Worm (Caenorhabditis elegans): Measurements from ENCODE around the gene clc-20.

The clc-20 gene

DNA sequence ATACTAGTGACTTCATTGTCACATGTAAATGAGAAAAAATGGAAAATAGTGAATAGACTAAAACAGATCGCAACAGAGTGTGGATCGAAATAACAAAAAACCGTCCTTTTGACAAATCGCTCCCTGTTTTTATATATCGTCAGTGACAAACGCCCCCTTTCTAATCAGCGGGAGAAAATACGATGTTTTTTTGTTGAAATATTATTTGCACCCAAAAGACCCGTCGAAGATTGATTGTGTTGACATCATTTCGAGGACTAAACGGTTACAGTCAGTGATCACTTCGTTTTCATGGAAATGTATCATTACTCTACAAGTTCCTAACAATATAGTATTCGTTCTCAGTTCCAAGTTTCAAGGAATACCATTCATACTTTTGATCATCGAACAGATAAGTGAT is 32.9 kb upstream of the clc-20 start, which contains the start of gene dos-3:
TSS of gene dos-3 (minus strand) at position 101 of the 400 bp plus-strand sequence.
- TF ChIP-seq blmp-1 (tag; optimal IDR thresholded peaks at IDR 0.05) (no peak), ztf-11 (tag; optimal IDR thresholded peaks at IDR 0.05) (no peak), lsy-2 (tag; optimal IDR thresholded peaks at IDR 0.05) (no peak), egl-27 (tag; optimal IDR thresholded peaks at IDR 0.05) (no peak), sup-37 (GFP tag; optimal IDR thresholded peaks at IDR 0.05) (no peak), xbp-1 (tag; optimal IDR thresholded peaks at IDR 0.05) (no peak), ceh-82 (tag; optimal IDR thresholded peaks at IDR 0.05) (no peak), dpl-1 (GFP tag; optimal IDR thresholded peaks at IDR 0.05) (no peak), ceh-8 (GFP tag; optimal IDR thresholded peaks at IDR 0.05) (no peak), ama-1 (optimal IDR thresholded peaks at IDR 0.05) (no peak), snu-23 (GFP tag; optimal IDR thresholded peaks at IDR 0.05) (no peak), ceh-63 (GFP tag; optimal IDR thresholded peaks at IDR 0.05) (no peak), nhr-19 (GFP tag; conservative IDR thresholded peaks at IDR 0.05) (no peak), skn-1 (tag; optimal IDR thresholded peaks at IDR 0.05) (no peak), hlh-4 (tag; optimal IDR thresholded peaks at IDR 0.05) (no peak), sox-4 (tag; optimal IDR thresholded peaks at IDR 0.05) (no peak), nhr-90 (tag; optimal IDR thresholded peaks at IDR 0.05; ENCODE audit: poor library complexity) (no peak), fkh-4 (tag; optimal IDR thresholded peaks at IDR 0.05; ENCODE audit: borderline replicate concordance) (no peak), unc-62 (GFP tag; optimal IDR thresholded peaks at IDR 0.05) (no peak), nhr-85 (tag) (no peak)

DNA sequence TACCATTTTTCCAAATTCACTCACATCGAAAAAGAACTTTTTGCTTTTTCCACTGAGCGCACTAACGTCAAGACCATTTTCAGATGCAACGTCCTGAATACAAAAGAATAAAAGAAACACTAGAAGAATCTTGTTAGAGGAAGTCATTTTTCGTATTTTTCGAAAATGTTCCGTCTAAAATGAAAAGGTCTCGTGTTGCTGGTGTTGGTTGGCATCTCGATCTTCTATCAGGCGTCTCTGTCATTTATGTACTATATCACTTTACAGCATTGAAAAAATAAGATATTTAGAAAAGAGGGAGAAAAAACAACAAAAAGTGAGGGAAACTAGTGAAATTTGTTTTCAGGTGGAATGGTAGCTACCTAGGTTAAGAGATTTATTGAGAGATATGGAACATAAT is 31.2 kb upstream of the clc-20 start, which contains the start of gene K02F3.9:
TSS of gene K02F3.9 (minus strand) at position 190 of the 400 bp plus-strand sequence.
- TF ChIP-seq nhr-71 (tag; optimal IDR thresholded peaks at IDR 0.05), result peak; percentile 18
- TF ChIP-seq lsy-2 (tag; optimal IDR thresholded peaks at IDR 0.05), result no peak
- peak; percentile 35 for TF ChIP-seq lin-14 (GFP tag; optimal IDR thresholded peaks at IDR 0.05)
- peak; percentile 3 for TF ChIP-seq mep-1 (tag; optimal IDR thresholded peaks at IDR 0.05)
- TF ChIP-seq snu-23 (GFP tag; optimal IDR thresholded peaks at IDR 0.05), result no peak
- peak; percentile 93 for TF ChIP-seq pag-3 (tag; optimal IDR thresholded peaks at IDR 0.05; ENCODE audit: borderline replicate concordance, insufficient read depth)
- TF ChIP-seq nhr-76 (tag; optimal IDR thresholded peaks at IDR 0.05), result no peak
- peak; percentile 23 for TF ChIP-seq rnt-1 (tag; optimal IDR thresholded peaks at IDR 0.05)
- peak; percentile 1 for TF ChIP-seq nhr-85 (tag)

DNA sequence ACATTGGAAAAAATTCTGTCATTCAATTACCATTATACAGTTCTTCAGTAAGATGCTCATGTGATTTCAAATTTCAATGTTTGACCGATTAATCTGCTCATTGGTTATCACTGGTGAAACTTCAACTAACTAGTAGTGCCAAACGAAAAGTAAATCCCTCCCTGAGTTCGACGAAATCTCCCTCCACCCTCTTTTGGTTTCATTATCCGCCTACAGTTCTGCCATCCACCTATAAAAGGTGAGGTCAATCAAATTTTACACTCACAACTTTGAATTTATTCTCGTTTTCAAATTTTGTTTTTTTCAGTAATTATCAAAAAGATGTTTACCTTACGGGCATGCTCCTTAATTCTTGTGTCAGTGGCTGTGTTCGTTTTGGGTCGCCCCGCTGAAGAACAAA is 29.8 kb upstream of the clc-20 start, which contains the start of gene far-8:
TSS of gene far-8 (plus strand) at position 301 of the 400 bp plus-strand sequence.
- TF ChIP-seq ceh-63 (GFP tag; optimal IDR thresholded peaks at IDR 0.05), result no peak
- TF ChIP-seq swsn-7 (tag; optimal IDR thresholded peaks at IDR 0.05), result no peak
- no peak for TF ChIP-seq elt-3 (tag; optimal IDR thresholded peaks at IDR 0.05)
- no peak for TF ChIP-seq zip-4 (GFP tag; optimal IDR thresholded peaks at IDR 0.05)
- TF ChIP-seq ztf-11 (tag; optimal IDR thresholded peaks at IDR 0.05), result no peak
- TF ChIP-seq nhr-11 (tag; optimal IDR thresholded peaks at IDR 0.05), result no peak
- TF ChIP-seq nhr-47 (tag; optimal IDR thresholded peaks at IDR 0.05), result no peak
- TF ChIP-seq unc-62 (GFP tag; optimal IDR thresholded peaks at IDR 0.05), result no peak
- no peak for TF ChIP-seq egl-27 (tag; optimal IDR thresholded peaks at IDR 0.05)

DNA sequence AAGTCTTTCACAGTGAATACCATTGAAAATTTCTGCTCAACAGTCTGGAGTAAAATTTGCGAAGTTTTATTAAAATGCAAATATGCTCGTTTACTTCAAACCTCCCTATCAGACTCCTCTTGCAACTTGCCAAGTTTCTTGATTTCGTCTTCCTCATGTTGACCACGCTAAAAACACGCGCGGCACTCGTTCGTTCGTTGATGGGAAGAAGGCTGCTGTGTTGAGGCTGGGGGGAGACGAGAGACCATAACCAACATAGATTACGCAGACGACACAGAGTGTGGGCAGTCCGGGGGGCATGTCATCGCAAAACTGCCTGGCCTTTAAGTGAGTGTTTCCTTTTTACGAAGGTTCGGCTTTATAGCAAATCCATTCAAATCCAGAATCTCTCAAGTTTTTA is 28.4 kb upstream of the clc-20 start:
- TF ChIP-seq pqm-1 (tag; optimal IDR thresholded peaks at IDR 0.05) (no peak), jun-1 (tag; optimal IDR thresholded peaks at IDR 0.05) (no peak), ceh-90 (tag; optimal IDR thresholded peaks at IDR 0.05) (no peak), fkh-8 (tag; optimal IDR thresholded peaks at IDR 0.05) (no peak), lin-35 (GFP tag; optimal IDR thresholded peaks at IDR 0.05) (peak; percentile 18 to 39), nhr-76 (tag; optimal IDR thresholded peaks at IDR 0.05) (no peak), swsn-7 (tag; optimal IDR thresholded peaks at IDR 0.05) (no peak), mep-1 (tag; optimal IDR thresholded peaks at IDR 0.05) (peak; percentile 48), ceh-88 (GFP tag; IDR thresholded peaks at IDR 0.05) (no peak), ceh-82 (tag; optimal IDR thresholded peaks at IDR 0.05) (peak in 1 of 3 experiments; percentile 59), egl-27 (tag; optimal IDR thresholded peaks at IDR 0.05) (no peak), skn-1 (tag; optimal IDR thresholded peaks at IDR 0.05) (peak; percentile 8), vab-15 (tag; optimal IDR thresholded peaks at IDR 0.05) (no peak), zip-4 (GFP tag; optimal IDR thresholded peaks at IDR 0.05) (no peak), lsy-2 (tag; optimal IDR thresholded peaks at IDR 0.05) (peak in 1 of 2 experiments; percentile 19), rnt-1 (tag; optimal IDR thresholded peaks at IDR 0.05) (peak; percentile 43), nhr-11 (tag; optimal IDR thresholded peaks at IDR 0.05) (no peak), lin-14 (GFP tag; optimal IDR thresholded peaks at IDR 0.05) (peak; percentile 91), alr-1 (tag; optimal IDR thresholded peaks at IDR 0.05; ENCODE audit: borderline replicate concordance) (no peak), nhr-71 (tag; optimal IDR thresholded peaks at IDR 0.05) (peak; percentile 44), unc-86 (tag; optimal IDR thresholded peaks at IDR 0.05) (no peak), C16A3.4 (tag; optimal IDR thresholded peaks at IDR 0.05) (no peak), snu-23 (GFP tag; optimal IDR thresholded peaks at IDR 0.05) (peak; percentile 49), unc-130 (tag; optimal IDR thresholded peaks at IDR 0.05) (peak; percentile 37), aly-2 (tag; optimal IDR thresholded peaks at IDR 0.05) (no peak), unc-98 (GFP tag; IDR thresholded peaks at IDR 0.05) (no peak)

All from whole organism, L1 larva.